Fruit fly (Drosophila melanogaster): ENCODE data around the gene Cpr65Ax1.

Cpr65Ax1 gene

dm6 chr3L:6140771-6141472, 6.9 kb downstream of the Cpr65Ax1 start (continued):
- TF ChIP-seq sc (optimal IDR thresholded peaks at IDR 0.05) (no peak), sc (GFP tag; optimal IDR thresholded peaks at IDR 0.05) (no peak), sima (GFP tag; optimal IDR thresholded peaks at IDR 0.05) (no peak), fd96Cb (tag; optimal IDR thresholded peaks at IDR 0.05) (no peak), gem (tag; optimal IDR thresholded peaks at IDR 0.05) (peak; percentile 52), CG13123 (GFP tag; optimal IDR thresholded peaks at IDR 0.05) (no peak), CG8944 (GFP tag; optimal IDR thresholded peaks at IDR 0.05) (no peak), yki (optimal IDR thresholded peaks at IDR 0.05) (no peak), CG8924 (tag; optimal IDR thresholded peaks at IDR 0.05) (no peak), row (GFP tag; IDR thresholded peaks at IDR 0.05) (0 out of 3 replicates have a peak, but pooled peaks have one; percentile 22), wor (GFP tag; IDR thresholded peaks at IDR 0.05) (no peak), CG14050 (GFP tag; IDR thresholded peaks at IDR 0.05) (no peak; the same call in 2 of the 3 replicates), CG13775 (GFP tag; optimal IDR thresholded peaks at IDR 0.05) (no peak), CG11504 (tag; optimal IDR thresholded peaks at IDR 0.05) (peak; percentile 27), unpg (GFP tag; optimal IDR thresholded peaks at IDR 0.05) (peak; percentile 0), chif (GFP tag; optimal IDR thresholded peaks at IDR 0.05) (no peak), CG14014 (GFP tag; IDR thresholded peaks at IDR 0.05) (no peak), CG6175 (GFP tag; IDR thresholded peaks at IDR 0.05) (no peak), CG15269 (tag; optimal IDR thresholded peaks at IDR 0.05) (no peak), slbo (GFP tag; IDR thresholded peaks at IDR 0.05) (0 out of 2 replicates have a peak, but pooled peaks have one; percentile 10), schlank (tag; optimal IDR thresholded peaks at IDR 0.05) (no peak), gcm2 (GFP tag; optimal IDR thresholded peaks at IDR 0.05) (no peak), CG11695 (GFP tag; IDR thresholded peaks at IDR 0.05) (0 out of 3 replicates have a peak, but pooled peaks have one; percentile 17), CG18599 (GFP tag; optimal IDR thresholded peaks at IDR 0.05) (no peak), CG9727 (GFP tag; optimal IDR thresholded peaks at IDR 0.05) (no peak), CG17328 (GFP tag; IDR thresholded peaks at IDR 0.05) (no peak), CG2712 (tag; optimal IDR thresholded peaks at IDR 0.05) (no peak), shn (GFP tag; optimal IDR thresholded peaks at IDR 0.05) (no peak), CG9932 (GFP tag; IDR thresholded peaks at IDR 0.05) (peak; percentile 39; the same call in 1 of the 2 replicates), CG3847 (GFP tag; IDR thresholded peaks at IDR 0.05) (no peak), trem (tag; optimal IDR thresholded peaks at IDR 0.05) (no peak), HLHmδ (GFP tag; optimal IDR thresholded peaks at IDR 0.05) (no peak), bowl (GFP tag; IDR thresholded peaks at IDR 0.05) (no peak), CG31441 (GFP tag; IDR thresholded peaks at IDR 0.05) (no peak), NfI (GFP tag; optimal IDR thresholded peaks at IDR 0.05) (no peak), Eip74EF (GFP tag; optimal IDR thresholded peaks at IDR 0.05) (no peak), fd64A (GFP tag; optimal IDR thresholded peaks at IDR 0.05) (no peak), Hmx (GFP tag; optimal IDR thresholded peaks at IDR 0.05) (no peak), Mrtf (GFP tag; IDR thresholded peaks at IDR 0.05) (no peak)

dm6 chr3L:6139924-6140574, 7.7 kb downstream of the Cpr65Ax1 start, which contains the start of gene Cpr65Av:
TSS of gene Cpr65Av (minus strand) at chr3L:6139974.
- TF ChIP-seq Mad (GFP tag; optimal IDR thresholded peaks at IDR 0.05) (no peak), row (GFP tag; IDR thresholded peaks at IDR 0.05) (no peak), CG16815 (GFP tag; optimal IDR thresholded peaks at IDR 0.05) (no peak), CG31441 (GFP tag; IDR thresholded peaks at IDR 0.05) (0 out of 2 replicates have a peak, but pooled peaks have one; percentile 12), CG18262 (tag; optimal IDR thresholded peaks at IDR 0.05) (no peak), CG10543 (GFP tag; optimal IDR thresholded peaks at IDR 0.05) (no peak), gro (GFP tag; optimal IDR thresholded peaks at IDR 0.05) (no peak), CG15269 (tag; optimal IDR thresholded peaks at IDR 0.05) (peak; percentile 10), CG12155 (GFP tag; optimal IDR thresholded peaks at IDR 0.05) (no peak), az2 (GFP tag; optimal IDR thresholded peaks at IDR 0.05) (no peak), lilli (GFP tag; optimal IDR thresholded peaks at IDR 0.05) (no peak), CG12659 (GFP tag; optimal IDR thresholded peaks at IDR 0.05) (no peak), CG16813 (GFP tag; IDR thresholded peaks at IDR 0.05; ENCODE audit: partially characterized antibody) (no peak), D19B (GFP tag; optimal IDR thresholded peaks at IDR 0.05) (no peak), CG4328 (GFP tag; optimal IDR thresholded peaks at IDR 0.05) (no peak)
